Worm (Caenorhabditis elegans) whole organism, early embryonic: ENCODE measurements around the gene lips-11.

ENCODE experiments used
- B0310.2 ChIP-seq: sonication (generic microtip); optimal IDR thresholded peaks from 2 replicates; lab custom pipeline; 2016; ENCODE audit warnings: mild to moderate bottlenecking, missing genetic modification characterization, missing compliant biosample characterization
- ama-1 ChIP-seq: fragments of 150-350 bp; optimal IDR thresholded peaks from 2 replicates; lab custom pipeline; 2014
- hnd-1 ChIP-seq: sonication (generic microtip); optimal IDR thresholded peaks from 2 replicates; lab custom pipeline; 2016; ENCODE audit warnings: missing genetic modification characterization, missing compliant biosample characterization
- tbx-11 ChIP-seq: fragments of 200-800 bp; sonication (Bioruptor generic); IDR thresholded peaks from 2 replicates; pipeline ENCODE4 v1.3.6; 2022; ENCODE audit warnings: missing genetic modification characterization, missing compliant biosample characterization

- no peak for TF ChIP-seq tbx-11 (GFP tag; lab: Robert Waterston, UW)
- TF ChIP-seq B0310.2 (tag; lab: Kevin White, UChicago) = no peak
- no peak for TF ChIP-seq ama-1 (lab: Kevin White, UChicago)
- TF ChIP-seq hnd-1 (tag; lab: Kevin White, UChicago) = no peak
Measured at ce11 chrII:1103484-1104100, 7.2 kb downstream of the lips-11 start.
